Worm (Caenorhabditis elegans) whole organism, L2 larva: Measurements from ENCODE around the gene Y47D7A.17.

Experiments
- ama-1 ChIP-seq: fragments of 150-350 bp; optimal IDR thresholded peaks from 2 replicates; lab custom pipeline; 2018; ENCODE audit warnings: inconsistent platforms
- elt-1 ChIP-seq: fragments of 150-350 bp; optimal IDR thresholded peaks from 2 replicates; lab custom pipeline; 2014; ENCODE audit warnings: missing biosample characterization, missing genetic modification characterization
- gmeb-1 ChIP-seq: fragments of 150-350 bp; optimal IDR thresholded peaks from 2 replicates; lab custom pipeline; 2014; ENCODE audit warnings: missing biosample characterization, missing genetic modification characterization
- lin-11 ChIP-seq: fragments of 150-350 bp; sonication (generic microtip); optimal IDR thresholded peaks from 2 replicates; lab custom pipeline; 2014; ENCODE audit warnings: missing biosample characterization, missing genetic modification characterization, inconsistent platforms, mixed read lengths
- nhr-25 ChIP-seq: fragments of 150-350 bp; sonication (generic microtip); optimal IDR thresholded peaks from 3 replicates; lab custom pipeline; 2014; ENCODE audit warnings: missing biosample characterization, missing genetic modification characterization
- nhr-77 ChIP-seq: fragments of 150-350 bp; optimal IDR thresholded peaks from 2 replicates; lab custom pipeline; 2014; ENCODE audit warnings: missing biosample characterization, missing genetic modification characterization
- unc-55 ChIP-seq: fragments of 150-350 bp; sonication (generic microtip); optimal IDR thresholded peaks from 3 replicates; lab custom pipeline; 2014; ENCODE audit warnings: missing biosample characterization, missing genetic modification reagents, missing genetic modification characterization
- ztf-11 ChIP-seq: sonication (generic microtip); optimal IDR thresholded peaks from 2 replicates; lab custom pipeline; 2017; ENCODE audit warnings: missing biosample characterization, missing genetic modification characterization
- ztf-4 ChIP-seq: fragments of 150-350 bp; optimal IDR thresholded peaks from 2 replicates; lab custom pipeline; 2014; ENCODE audit warnings: missing biosample characterization, missing genetic modification characterization

DNA sequence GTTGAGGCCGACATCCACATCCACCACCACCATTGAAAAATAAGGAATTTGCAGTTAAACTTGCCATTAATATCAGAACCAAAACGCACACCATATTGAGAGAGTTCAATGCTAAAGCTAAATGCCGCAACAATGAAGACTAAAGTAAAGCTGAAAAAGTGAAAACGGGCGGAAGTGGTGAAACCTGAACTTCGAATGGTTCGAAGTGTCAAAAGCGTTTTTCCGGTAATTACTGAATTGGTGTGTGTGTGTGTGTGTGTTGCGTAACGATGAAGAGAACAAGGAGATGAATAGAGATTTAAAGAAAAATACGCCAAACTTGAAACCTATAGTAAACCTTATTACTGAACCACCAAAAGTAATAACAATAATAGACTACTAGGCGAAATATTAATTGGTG lies 47.1 kb downstream of the Y47D7A.17 start, which contains the start of gene grl-13:
- TF ChIP-seq elt-1 = no peak
- TF ChIP-seq ztf-11 (tag; lab: Kevin White, UChicago) = no peak
- TF ChIP-seq nhr-25 (tag; lab: Kevin White, UChicago) = no peak
- no peak for TF ChIP-seq ztf-4 (tag; lab: Kevin White, UChicago)
- TF ChIP-seq lin-11 (tag; lab: Kevin White, UChicago) = no peak
- TF ChIP-seq nhr-77 (tag; lab: Kevin White, UChicago) = no peak
- no peak for TF ChIP-seq unc-55 (GFP tag; lab: Kevin White, UChicago)
- no peak for TF ChIP-seq gmeb-1 (tag; lab: Kevin White, UChicago)
- TF ChIP-seq ama-1 (lab: Kevin White, UChicago) = no peak
